Fruit fly (Drosophila melanogaster): ENCODE measurements around the gene Sap-r.

DNA sequence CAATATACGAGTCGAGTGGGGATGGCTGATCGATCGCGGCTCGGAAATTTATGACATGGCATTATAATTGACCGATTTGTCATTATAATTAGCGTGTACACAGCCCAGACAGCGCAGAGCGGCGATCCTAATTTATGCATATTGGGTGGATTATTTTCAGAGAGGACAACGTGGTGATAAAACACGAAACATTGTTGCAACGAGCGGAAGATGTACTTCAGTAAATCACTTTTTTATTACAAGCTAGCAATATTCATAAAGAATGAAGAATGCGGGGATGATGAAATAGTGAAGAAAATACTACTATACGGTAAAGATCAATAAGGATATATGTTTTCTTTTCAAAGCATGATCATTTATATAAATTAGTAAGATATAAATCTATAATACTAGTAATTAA, 44.4 kb downstream of the Sap-r start:
- TF ChIP-seq CG7368 (GFP tag; optimal IDR thresholded peaks at IDR 0.05) (no peak), Hr4 (GFP tag; optimal IDR thresholded peaks at IDR 0.05) (no peak), salr (GFP tag; optimal IDR thresholded peaks at IDR 0.05) (no peak), CG9139 (GFP tag; optimal IDR thresholded peaks at IDR 0.05) (no peak), Gug (GFP tag; IDR thresholded peaks at IDR 0.05) (no peak), CG32006 (GFP tag; optimal IDR thresholded peaks at IDR 0.05) (no peak), Hr39 (GFP tag; optimal IDR thresholded peaks at IDR 0.05) (no peak), CG15336 (GFP tag; IDR thresholded peaks at IDR 0.05) (no peak), CG8632 (GFP tag; optimal IDR thresholded peaks at IDR 0.05) (no peak)

All from whole organism, prepupa.